4 worm cellular contexts compared by ENCODE assay signal in genomic region chrII:8990267-8990666, ce11.
TF ChIP-seq lines count a peak whose summit lies in the region.

No protein-coding gene starts in this region.

TF ChIP-seq in whole organism, L1 larva, 84 proteins besides CTCF, POLR2A, EP300 and RAD21:
- TF ChIP-seq ceh-82 (tag; optimal IDR thresholded peaks at IDR 0.05; lab: Kevin White, UChicago): no peak
- TF ChIP-seq snu-23 (GFP tag; optimal IDR thresholded peaks at IDR 0.05; lab: Kevin White, UChicago): no peak
- TF ChIP-seq elt-2 (tag; optimal IDR thresholded peaks at IDR 0.05; lab: Kevin White, UChicago): peak; percentile 19
- no peak for TF ChIP-seq C16A3.4 (tag; optimal IDR thresholded peaks at IDR 0.05; lab: Kevin White, UChicago)
- no peak for TF ChIP-seq pag-3 (tag; optimal IDR thresholded peaks at IDR 0.05; lab: Kevin White, UChicago; ENCODE audit: borderline replicate concordance, insufficient read depth)
- TF ChIP-seq mep-1 (tag; optimal IDR thresholded peaks at IDR 0.05; lab: Kevin White, UChicago): no peak
- peak in 1 of 2 experiments; percentile 20 for TF ChIP-seq lin-35 (GFP tag; optimal IDR thresholded peaks at IDR 0.05; lab: Kevin White, UChicago)
- no peak for TF ChIP-seq lsy-2 (tag; optimal IDR thresholded peaks at IDR 0.05; lab: Kevin White, UChicago)
- no peak for TF ChIP-seq elt-3 (tag; optimal IDR thresholded peaks at IDR 0.05; lab: Kevin White, UChicago)
- TF ChIP-seq hpl-2 (GFP tag; optimal IDR thresholded peaks at IDR 0.05; lab: Kevin White, UChicago): peak; percentile 1
TF ChIP-seq in whole organism, L1 larva: peak in this region for 3.

TF ChIP-seq in whole organism, L3 larva, 47 proteins besides CTCF, POLR2A, EP300 and RAD21:
- TF ChIP-seq ztf-4 (tag; optimal IDR thresholded peaks at IDR 0.05; lab: Kevin White, UChicago) (no peak), zag-1 (tag; optimal IDR thresholded peaks at IDR 0.05; lab: Kevin White, UChicago) (no peak), ama-1 (optimal IDR thresholded peaks at IDR 0.05; lab: Kevin White, UChicago) (no peak), nhr-76 (tag; optimal IDR thresholded peaks at IDR 0.05; lab: Kevin White, UChicago) (no peak), unc-39 (tag; optimal IDR thresholded peaks at IDR 0.05; lab: Kevin White, UChicago) (no peak), elt-2 (tag; optimal IDR thresholded peaks at IDR 0.05; lab: Kevin White, UChicago) (peak; percentile 43), jun-1 (tag; optimal IDR thresholded peaks at IDR 0.05; lab: Kevin White, UChicago) (peak; percentile 28), mdl-1 (tag; optimal IDR thresholded peaks at IDR 0.05; lab: Kevin White, UChicago) (no peak), fos-1 (tag; optimal IDR thresholded peaks at IDR 0.05; lab: Kevin White, UChicago) (no peak), ceh-82 (tag; optimal IDR thresholded peaks at IDR 0.05; lab: Kevin White, UChicago) (no peak), nhr-77 (tag; optimal IDR thresholded peaks at IDR 0.05; lab: Kevin White, UChicago) (no peak), nhr-43 (tag; optimal IDR thresholded peaks at IDR 0.05; lab: Kevin White, UChicago; ENCODE audit: poor library complexity, severe bottlenecking) (no peak), egl-27 (tag; optimal IDR thresholded peaks at IDR 0.05; lab: Kevin White, UChicago) (no peak), pha-4 (tag; optimal IDR thresholded peaks at IDR 0.05; lab: Kevin White, UChicago) (peak; percentile 65), nhr-23 (tag; optimal IDR thresholded peaks at IDR 0.05; lab: Kevin White, UChicago) (no peak), fkh-2 (tag; optimal IDR thresholded peaks at IDR 0.05; lab: Kevin White, UChicago) (no peak), pqm-1 (tag; optimal IDR thresholded peaks at IDR 0.05; lab: Kevin White, UChicago) (peak; percentile 38)

TF ChIP-seq in whole organism, L4 larva, 104 proteins besides CTCF, POLR2A, EP300 and RAD21:
- peak; percentile 58 for TF ChIP-seq hlh-11 (tag; optimal IDR thresholded peaks at IDR 0.05; lab: Kevin White, UChicago)
- peak; percentile 38 for TF ChIP-seq dmd-6 (GFP tag; IDR thresholded peaks at IDR 0.05; lab: Robert Waterston, UW)
- TF ChIP-seq dve-1 (tag; optimal IDR thresholded peaks at IDR 0.05; lab: Kevin White, UChicago; ENCODE audit: insufficient read depth): peak; percentile 68
- peak; percentile 3 for TF ChIP-seq pqm-1 (tag; optimal IDR thresholded peaks at IDR 0.05; lab: Kevin White, UChicago)
- TF ChIP-seq nhr-41 (GFP tag; IDR thresholded peaks at IDR 0.05; lab: Robert Waterston, UW): no peak
- peak; percentile 55 for TF ChIP-seq nhr-28 (tag; optimal IDR thresholded peaks at IDR 0.05; lab: Kevin White, UChicago)
- no peak for TF ChIP-seq spr-1 (tag; optimal IDR thresholded peaks at IDR 0.05; lab: Kevin White, UChicago)
- no peak for TF ChIP-seq daf-16 (GFP tag; optimal IDR thresholded peaks at IDR 0.05; lab: Kevin White, UChicago)
- TF ChIP-seq daf-16 (tag; optimal IDR thresholded peaks at IDR 0.05; lab: Kevin White, UChicago): peak; percentile 78
- TF ChIP-seq nhr-77 (tag; optimal IDR thresholded peaks at IDR 0.05; lab: Kevin White, UChicago): peak; percentile 47

TF ChIP-seq in whole organism, young adult, 124 proteins besides CTCF, POLR2A, EP300 and RAD21:
- TF ChIP-seq attf-5 (GFP tag; optimal IDR thresholded peaks at IDR 0.05; lab: Kevin White, UChicago) (peak; percentile 24), nhr-80 (tag; optimal IDR thresholded peaks at IDR 0.05; lab: Kevin White, UChicago) (peak; percentile 35), unc-62 (GFP tag; optimal IDR thresholded peaks at IDR 0.05; lab: Kevin White, UChicago) (peak; percentile 80), cebp-1 (GFP tag; IDR thresholded peaks at IDR 0.05; lab: Robert Waterston, UW) (peak; percentile 63; the same call in 1 of the 2 replicates), cebp-1 (tag; optimal IDR thresholded peaks at IDR 0.05; lab: Kevin White, UChicago) (peak; percentile 80), madf-3 (GFP tag; IDR thresholded peaks at IDR 0.05; lab: Robert Waterston, UW) (no peak), ccch-3 (GFP tag; optimal IDR thresholded peaks at IDR 0.05; lab: Kevin White, UChicago) (no peak), tbp1 (GFP tag; optimal IDR thresholded peaks at IDR 0.05; lab: Kevin White, UChicago) (no peak)
